Worm (Caenorhabditis elegans) whole organism, young adult: ENCODE results near the gene alg-4.
A peak's percentile ranks its signal among the peaks of the same experiment; 100 is the strongest.

Source experiments
- F22D6.2 ChIP-seq: sonication (generic microtip); optimal IDR thresholded peaks from 2 replicates; lab custom pipeline; 2016; ENCODE audit warnings: mild to moderate bottlenecking, missing genetic modification characterization, missing compliant biosample characterization
- F33H1.4 ChIP-seq: fragments of 200-800 bp; sonication (Bioruptor generic); IDR thresholded peaks from 2 replicates; pipeline ENCODE4 v1.3.6; 2022; ENCODE audit warnings: missing genetic modification reagents, missing genetic modification characterization, missing compliant biosample characterization
- F57A8.1 ChIP-seq: fragments of 200-800 bp; sonication (Bioruptor generic); optimal IDR thresholded peaks from 2 replicates; lab custom pipeline; 2018; ENCODE audit warnings: mild to moderate bottlenecking, missing genetic modification characterization, moderate library complexity, missing compliant biosample characterization
- Y53G8AR.9 ChIP-seq: fragments of 200-800 bp; sonication (Bioruptor generic); conservative IDR thresholded peaks from 2 replicates; pipeline ENCODE4 v1.3.6; 2022; ENCODE audit warnings: missing genetic modification reagents, missing genetic modification characterization, missing compliant biosample characterization
- aptf-3 ChIP-seq: fragments of 200-800 bp; sonication (Bioruptor generic); IDR thresholded peaks from 2 replicates; pipeline ENCODE4 v1.3.6; 2022; ENCODE audit warnings: missing genetic modification characterization, missing compliant biosample characterization
- atf-7 ChIP-seq: sonication (generic microtip); optimal IDR thresholded peaks from 2 replicates; lab custom pipeline; 2017; ENCODE audit warnings: mild to moderate bottlenecking, missing genetic modification characterization, missing compliant biosample characterization
- athp-1 ChIP-seq: sonication (generic microtip); optimal IDR thresholded peaks from 2 replicates; lab custom pipeline; 2017; ENCODE audit warnings: mild to moderate bottlenecking, missing genetic modification characterization, missing compliant biosample characterization
- attf-5 ChIP-seq: fragments of 200-800 bp; sonication (Bioruptor generic); optimal IDR thresholded peaks from 2 replicates; lab custom pipeline; 2018; ENCODE audit warnings: mild to moderate bottlenecking, missing genetic modification characterization, missing compliant biosample characterization
- bed-1 ChIP-seq: fragments of 200-800 bp; sonication (Bioruptor generic); IDR thresholded peaks from 2 replicates; pipeline ENCODE4 v1.3.6; 2022; ENCODE audit warnings: missing genetic modification reagents, missing genetic modification characterization, missing compliant biosample characterization
- ceh-40 ChIP-seq: fragments of 200-800 bp; sonication (Bioruptor generic); IDR thresholded peaks from 2 replicates; pipeline ENCODE4 v1.3.6; 2022; ENCODE audit warnings: missing genetic modification characterization, missing compliant biosample characterization
- efl-1 ChIP-seq: fragments of 150-350 bp; optimal IDR thresholded peaks from 2 replicates; lab custom pipeline; 2014; ENCODE audit warnings: missing biosample characterization, missing genetic modification reagents, missing genetic modification characterization
- ekl-4 ChIP-seq: fragments of 200-800 bp; sonication (Bioruptor generic); IDR thresholded peaks from 2 replicates; pipeline ENCODE4 v1.3.6; 2022; ENCODE audit warnings: missing genetic modification reagents, missing genetic modification characterization, missing compliant biosample characterization
- hlh-12 ChIP-seq: sonication (generic microtip); optimal IDR thresholded peaks from 2 replicates; lab custom pipeline; 2016; ENCODE audit warnings: missing genetic modification characterization, missing compliant biosample characterization
- hmg-1.2 ChIP-seq: fragments of 200-800 bp; sonication (Bioruptor generic); IDR thresholded peaks from 2 replicates; pipeline ENCODE4 v1.3.6; 2022; ENCODE audit warnings: missing genetic modification reagents, missing genetic modification characterization, missing compliant biosample characterization
- hsf-1 ChIP-seq: fragments of 200-800 bp; sonication (Bioruptor generic); IDR thresholded peaks from 2 replicates; pipeline ENCODE4 v1.3.6; 2022; ENCODE audit warnings: missing genetic modification reagents, missing genetic modification characterization, missing compliant biosample characterization
- let-607 ChIP-seq, 2 experiments: fragments of 200-800 bp in 1 of 2; sonication (Bioruptor generic) in 1 of 2; sonication (generic microtip) in 1 of 2; optimal IDR thresholded peaks; 2 replicates each; lab custom pipeline; 2016 to 2018; ENCODE audit warnings: mild to moderate bottlenecking in 2 of 2, missing compliant biosample characterization in 2 of 2, missing genetic modification characterization in 2 of 2, moderate library complexity in 2 of 2, missing genotype in 1 of 2
- lin-35 ChIP-seq, 3 experiments: fragments of 150-350 bp in 2 of 3; sonication (generic microtip) in 1 of 3; optimal IDR thresholded peaks; 2 replicates each; lab custom pipeline; 2014 to 2018; ENCODE audit warnings: missing biosample characterization in 3 of 3, missing genetic modification characterization in 3 of 3, missing genetic modification reagents in 3 of 3
- lin-40 ChIP-seq: sonication (generic microtip); optimal IDR thresholded peaks from 2 replicates; lab custom pipeline; 2016; ENCODE audit warnings: missing genetic modification characterization, mild to moderate bottlenecking, missing compliant biosample characterization, missing genotype, missing genetic modification reagents
- lsl-1 ChIP-seq: fragments of 200-800 bp; sonication (Bioruptor generic); optimal IDR thresholded peaks from 2 replicates; lab custom pipeline; 2018; ENCODE audit warnings: mild to moderate bottlenecking, missing genetic modification characterization, moderate library complexity, missing compliant biosample characterization
- madf-6 ChIP-seq: fragments of 200-800 bp; sonication (Bioruptor generic); IDR thresholded peaks from 2 replicates; pipeline ENCODE4 v1.3.6; 2022; ENCODE audit warnings: missing genetic modification reagents, missing genetic modification characterization, missing compliant biosample characterization
- nfya-2 ChIP-seq: fragments of 200-800 bp; sonication (Bioruptor generic); IDR thresholded peaks from 2 replicates; pipeline ENCODE4 v1.3.6; 2022; ENCODE audit warnings: missing genetic modification reagents, missing genetic modification characterization, missing compliant biosample characterization
- nhr-80 ChIP-seq: sonication (generic microtip); optimal IDR thresholded peaks from 2 replicates; lab custom pipeline; 2016; ENCODE audit warnings: missing genetic modification characterization, missing compliant biosample characterization
- rpc-1 ChIP-seq, 2 experiments: fragments of 150-350 bp in 1 of 2; sonication (generic microtip) in 1 of 2; optimal IDR thresholded peaks; 2 replicates each; lab custom pipeline; 2014 to 2018; ENCODE audit warnings: missing biosample characterization in 1 of 2, missing genetic modification characterization in 1 of 2, missing genetic modification reagents in 1 of 2, missing genotype in 1 of 2
- tlf-1 ChIP-seq: fragments of 200-800 bp; sonication (Bioruptor generic); optimal IDR thresholded peaks from 2 replicates; lab custom pipeline; 2018; ENCODE audit warnings: mild to moderate bottlenecking, missing genetic modification characterization, missing compliant biosample characterization
- unc-130 ChIP-seq: sonication (generic microtip); optimal IDR thresholded peaks from 2 replicates; lab custom pipeline; 2016; ENCODE audit warnings: missing genetic modification reagents, missing genetic modification characterization, missing compliant biosample characterization
- xnd-1 ChIP-seq: sonication (generic microtip); optimal IDR thresholded peaks from 2 replicates; lab custom pipeline; 2016; ENCODE audit warnings: missing genotype, missing genetic modification reagents, missing genetic modification characterization, missing compliant biosample characterization
- ztf-18 ChIP-seq: sonication (generic microtip); optimal IDR thresholded peaks from 2 replicates; lab custom pipeline; 2016; ENCODE audit warnings: missing genotype, mild to moderate bottlenecking, missing genetic modification characterization, missing compliant biosample characterization
- ztf-26 ChIP-seq: sonication (generic microtip); optimal IDR thresholded peaks from 2 replicates; lab custom pipeline; 2017; ENCODE audit warnings: missing genetic modification characterization, missing compliant biosample characterization

The alg-4 gene

ce11 chrIII:9861470-9862342, 29.5 kb downstream of the alg-4 start (continued):
- TF ChIP-seq unc-130 (GFP tag; lab: Kevin White, UChicago) (peak; percentile 51), attf-5 (GFP tag; lab: Kevin White, UChicago) (peak; percentile 28), ekl-4 (GFP tag; lab: Robert Waterston, UW) (peak; percentile 61), ztf-18 (tag; lab: Kevin White, UChicago) (peak; percentile 60), nfya-2 (GFP tag; lab: Robert Waterston, UW) (no peak), tlf-1 (GFP tag; lab: Kevin White, UChicago) (peak; percentile 23), rpc-1 (optimal IDR thresholded peaks at IDR 0.05; lab: Kevin White, UChicago) (peak; percentile 60), rpc-1 (tag; optimal IDR thresholded peaks at IDR 0.05; lab: Kevin White, UChicago) (peak; percentile 83), F57A8.1 (no peak)

ce11 chrIII:9860201-9860780, 30.9 kb downstream of the alg-4 start, which contains the start of gene twk-48:
Gene twk-48 (plus strand): TSS chrIII:9860730.
- TF ChIP-seq hmg-1.2 (GFP tag; lab: Robert Waterston, UW) = 0 out of 2 replicates have a peak, but pooled peaks have one; percentile 10
- TF ChIP-seq efl-1 = no peak

ce11 chrIII:9859133-9859775, 32.0 kb downstream of the alg-4 start, which contains the start of gene gpdh-2:
Gene gpdh-2 (minus strand): TSS chrIII:9859183.
- no peak for TF ChIP-seq aptf-3 (GFP tag; lab: Robert Waterston, UW)
- no peak for TF ChIP-seq let-607 (tag; optimal IDR thresholded peaks at IDR 0.05; lab: Kevin White, UChicago)
- TF ChIP-seq efl-1 = peak; percentile 37
- no peak for TF ChIP-seq ceh-40 (GFP tag; lab: Robert Waterston, UW)
- no peak for TF ChIP-seq bed-1
- peak; percentile 24 for TF ChIP-seq xnd-1
- peak; percentile 46; the same call in 1 of the 2 replicates for TF ChIP-seq F33H1.4
- peak; percentile 74; the same call in 1 of the 2 replicates for TF ChIP-seq madf-6 (GFP tag; lab: Robert Waterston, UW)
- no peak for TF ChIP-seq hsf-1 (GFP tag; lab: Robert Waterston, UW)
- no peak for TF ChIP-seq unc-130 (GFP tag; lab: Kevin White, UChicago)
- TF ChIP-seq hmg-1.2 (GFP tag; lab: Robert Waterston, UW) = peak; percentile 15; the same call in 1 of the 2 replicates
- peak; percentile 69 for TF ChIP-seq lsl-1 (GFP tag; lab: Kevin White, UChicago)
- TF ChIP-seq F22D6.2 (tag; lab: Kevin White, UChicago) = no peak
- no peak for TF ChIP-seq ztf-26 (tag; lab: Kevin White, UChicago)
- TF ChIP-seq athp-1 (tag; lab: Kevin White, UChicago) = no peak

- TF ChIP-seq lin-35 (GFP tag; optimal IDR thresholded peaks at IDR 0.05; lab: Kevin White, UChicago) (no peak), Y53G8AR.9 (GFP tag; lab: Robert Waterston, UW) (no peak), atf-7 (tag; lab: Kevin White, UChicago) (no peak), nhr-80 (tag; lab: Kevin White, UChicago) (peak; percentile 7), hlh-12 (tag; lab: Kevin White, UChicago) (no peak), xnd-1 (no peak)
Measured at ce11 chrIII:9858061-9858460, 33.2 kb downstream of the alg-4 start.

ce11 chrIII:9857110-9857509, 34.1 kb downstream of the alg-4 start:
- peak; percentile 51 for TF ChIP-seq nhr-80 (tag; lab: Kevin White, UChicago)
- no peak for TF ChIP-seq lin-40 (tag; lab: Kevin White, UChicago)
- TF ChIP-seq, all 124 proteins: peak for 1
